Worm (Caenorhabditis elegans) whole organism, L1 larva: ENCODE results near the gene F49C12.6.

Source experiments
- ama-1 ChIP-seq: fragments of 150-350 bp; optimal IDR thresholded peaks from 2 replicates; lab custom pipeline; 2014
- blmp-1 ChIP-seq: fragments of 150-350 bp; optimal IDR thresholded peaks from 2 replicates; lab custom pipeline; 2014; ENCODE audit warnings: missing biosample characterization, missing genetic modification characterization
- efl-3 ChIP-seq: fragments of 200-800 bp; sonication (Bioruptor generic); optimal IDR thresholded peaks from 2 replicates; lab custom pipeline; 2018; ENCODE audit warnings: mild to moderate bottlenecking, missing genetic modification characterization, missing compliant biosample characterization
- egl-27 ChIP-seq, 2 experiments: fragments of 150-350 bp in 1 of 2; sonication (generic microtip); optimal IDR thresholded peaks; 3 replicates each; lab custom pipeline; 2017 to 2018; ENCODE audit warnings: missing biosample characterization in 2 of 2, missing genetic modification characterization in 2 of 2, missing genetic modification reagents in 2 of 2
- hlh-4 ChIP-seq: sonication (generic microtip); optimal IDR thresholded peaks from 2 replicates; lab custom pipeline; 2016; ENCODE audit warnings: mild to moderate bottlenecking, missing genetic modification characterization, missing compliant biosample characterization
- lsy-2 ChIP-seq, 2 experiments: fragments of 150-350 bp; optimal IDR thresholded peaks; 2 replicates each; lab custom pipeline; 2014; ENCODE audit warnings: missing biosample characterization in 2 of 2, missing genetic modification characterization in 2 of 2
- mdl-1 ChIP-seq, 2 experiments: fragments of 150-350 bp; optimal IDR thresholded peaks; 2 replicates each; lab custom pipeline; 2014 to 2017; ENCODE audit warnings: missing biosample characterization in 2 of 2, missing genetic modification characterization in 2 of 2, inconsistent platforms in 1 of 2
- nhr-11 ChIP-seq: fragments of 150-350 bp; optimal IDR thresholded peaks from 2 replicates; lab custom pipeline; 2014; ENCODE audit warnings: missing biosample characterization, missing genetic modification characterization
- nhr-237 ChIP-seq: fragments of 150-350 bp; optimal IDR thresholded peaks from 2 replicates; lab custom pipeline; 2014; ENCODE audit warnings: missing biosample characterization, missing genetic modification characterization
- tbx-2 ChIP-seq: sonication (generic microtip); optimal IDR thresholded peaks from 2 replicates; lab custom pipeline; 2016; ENCODE audit warnings: missing genetic modification characterization, missing compliant biosample characterization
- unc-130 ChIP-seq: fragments of 150-350 bp; optimal IDR thresholded peaks from 2 replicates; lab custom pipeline; 2017; ENCODE audit warnings: missing biosample characterization, missing genetic modification characterization, inconsistent platforms
- unc-62 ChIP-seq: fragments of 150-350 bp; optimal IDR thresholded peaks from 2 replicates; lab custom pipeline; 2014; ENCODE audit warnings: missing biosample characterization, missing genetic modification reagents, missing genetic modification characterization
- ztf-11 ChIP-seq, 2 experiments: sonication (generic microtip); optimal IDR thresholded peaks; 2 replicates each; lab custom pipeline; 2016 to 2017; ENCODE audit warnings: missing genetic modification characterization in 2 of 2, missing biosample characterization in 1 of 2, missing compliant biosample characterization in 1 of 2
- ztf-4 ChIP-seq: fragments of 150-350 bp; optimal IDR thresholded peaks from 2 replicates; lab custom pipeline; 2014; ENCODE audit warnings: missing biosample characterization, missing genetic modification characterization

- TF ChIP-seq egl-27 (tag; optimal IDR thresholded peaks at IDR 0.05; lab: Kevin White, UChicago), result no peak
- no peak for TF ChIP-seq nhr-11 (tag; lab: Kevin White, UChicago)
- TF ChIP-seq ama-1 (lab: Kevin White, UChicago), result no peak
- TF ChIP-seq unc-62 (GFP tag; lab: Kevin White, UChicago), result no peak
- no peak for TF ChIP-seq nhr-237 (tag; lab: Kevin White, UChicago)
- TF ChIP-seq ztf-4, result no peak
- no peak for TF ChIP-seq mdl-1 (tag; optimal IDR thresholded peaks at IDR 0.05; lab: Kevin White, UChicago)
- no peak for TF ChIP-seq hlh-4 (tag; lab: Kevin White, UChicago)
- no peak for TF ChIP-seq efl-3 (GFP tag; lab: Kevin White, UChicago)
- TF ChIP-seq blmp-1 (tag; lab: Kevin White, UChicago), result no peak
- TF ChIP-seq lsy-2 (tag; optimal IDR thresholded peaks at IDR 0.05; lab: Kevin White, UChicago), result no peak
- no peak for TF ChIP-seq ztf-11 (tag; optimal IDR thresholded peaks at IDR 0.05; lab: Kevin White, UChicago)
- no peak for TF ChIP-seq unc-130 (tag; lab: Kevin White, UChicago)
- no peak for TF ChIP-seq tbx-2 (tag; lab: Kevin White, UChicago)
These were observed 13.6 kb upstream of the F49C12.6 start for ce11 chrIV:9322489-9322888.
